Fruit fly (Drosophila melanogaster): ENCODE measurements around the gene CG31678.

Gene CG31678

dm6 chr2L:20647240-20647908 is 28.4 kb downstream of the CG31678 start (continued):
- TF ChIP-seq BEAF-32 (GFP tag; optimal IDR thresholded peaks at IDR 0.05) (peak; percentile 36), maf-S (GFP tag; optimal IDR thresholded peaks at IDR 0.05) (no peak), CG5953 (GFP tag; IDR thresholded peaks at IDR 0.05) (no peak), Lhr (GFP tag; optimal IDR thresholded peaks at IDR 0.05) (peak; percentile 30), CG15479 (GFP tag; optimal IDR thresholded peaks at IDR 0.05) (no peak), slou (GFP tag; optimal IDR thresholded peaks at IDR 0.05) (no peak), Nf-YB (GFP tag; optimal IDR thresholded peaks at IDR 0.05) (no peak), HLH4C (GFP tag; IDR thresholded peaks at IDR 0.05; ENCODE audit: partially characterized antibody) (no peak), E2f2 (GFP tag; IDR thresholded peaks at IDR 0.05) (no peak), Med (GFP tag) (peak; percentile 82), Ssrp (tag; optimal IDR thresholded peaks at IDR 0.05) (no peak), ap (GFP tag; IDR thresholded peaks at IDR 0.05) (no peak), slp2 (GFP tag; optimal IDR thresholded peaks at IDR 0.05) (no peak), bcd (GFP tag; optimal IDR thresholded peaks at IDR 0.05) (no peak), knrl (GFP tag; IDR thresholded peaks at IDR 0.05; ENCODE audit: partially characterized antibody) (no peak), sc (optimal IDR thresholded peaks at IDR 0.05) (no peak), sc (GFP tag; optimal IDR thresholded peaks at IDR 0.05) (no peak), crp (GFP tag; optimal IDR thresholded peaks at IDR 0.05) (peak in 1 of 2 experiments; percentile 73), CG4820 (GFP tag; optimal IDR thresholded peaks at IDR 0.05) (no peak), CG17612 (GFP tag; IDR thresholded peaks at IDR 0.05) (no peak), Spps (tag; optimal IDR thresholded peaks at IDR 0.05) (no peak), CG14710 (tag; optimal IDR thresholded peaks at IDR 0.05) (peak; percentile 24), corto (GFP tag; optimal IDR thresholded peaks at IDR 0.05) (no peak), scrt (GFP tag; optimal IDR thresholded peaks at IDR 0.05) (peak; percentile 48), Dref (GFP tag; IDR thresholded peaks at IDR 0.05) (no peak), h (optimal IDR thresholded peaks at IDR 0.05) (no peak), CG10654 (GFP tag; optimal IDR thresholded peaks at IDR 0.05) (no peak), CG17385 (GFP tag; optimal IDR thresholded peaks at IDR 0.05) (peak; percentile 45), Meics (GFP tag; optimal IDR thresholded peaks at IDR 0.05) (peak; percentile 4), twi (tag; optimal IDR thresholded peaks at IDR 0.05) (peak; percentile 1), lilli (GFP tag; optimal IDR thresholded peaks at IDR 0.05) (peak; percentile 24), pita (GFP tag; optimal IDR thresholded peaks at IDR 0.05) (no peak), so (GFP tag; IDR thresholded peaks at IDR 0.05) (no peak), CG32772 (GFP tag; IDR thresholded peaks at IDR 0.05) (no peak), CG2712 (tag; optimal IDR thresholded peaks at IDR 0.05) (peak; percentile 23), en (GFP tag; optimal IDR thresholded peaks at IDR 0.05) (no peak), CG6813 (GFP tag; optimal IDR thresholded peaks at IDR 0.05) (no peak), bsh (GFP tag; optimal IDR thresholded peaks at IDR 0.05) (no peak), CG10147 (GFP tag; optimal IDR thresholded peaks at IDR 0.05) (peak; percentile 4), Myb (GFP tag; optimal IDR thresholded peaks at IDR 0.05) (peak; percentile 11), Drgx (GFP tag; IDR thresholded peaks at IDR 0.05) (no peak), CG3995 (GFP tag; optimal IDR thresholded peaks at IDR 0.05) (peak; percentile 99), ham (GFP tag; IDR thresholded peaks at IDR 0.05) (no peak), sens (GFP tag) (peak; percentile 74), CG10959 (GFP tag; IDR thresholded peaks at IDR 0.05) (no peak), Trl (optimal IDR thresholded peaks at IDR 0.05) (no peak), Trl (GFP tag; optimal IDR thresholded peaks at IDR 0.05) (no peak), CG3838 (GFP tag; optimal IDR thresholded peaks at IDR 0.05) (no peak)

Data from whole organism, embryonic.